Fruit fly (Drosophila melanogaster) whole organism, embryonic: ENCODE data around the gene Esyt2.
A peak's percentile ranks its signal among the peaks of the same experiment; 100 is the strongest.

Experiments used
- Adf1 ChIP-seq: fragments of 200-800 bp; sonication (Bioruptor generic); IDR thresholded peaks from 2 replicates; pipeline ENCODE4 v1.3.6; 2022; ENCODE audit warnings: missing biosample characterization, missing genetic modification characterization
- Atf6 ChIP-seq: fragments of 200-800 bp; sonication (Bioruptor generic); IDR thresholded peaks from 2 replicates; pipeline ENCODE4 v1.3.6; 2022; ENCODE audit warnings: missing biosample characterization, missing genetic modification characterization
- Blimp-1 ChIP-seq: fragments of 200-800 bp; sonication (Bioruptor generic); optimal IDR thresholded peaks from 3 replicates; lab custom pipeline; 2018; ENCODE audit warnings: missing biosample characterization, missing genetic modification characterization, mild to moderate bottlenecking, moderate library complexity, missing genetic modification reagents
- CG10209 ChIP-seq: fragments of 200-800 bp; sonication (Bioruptor generic); optimal IDR thresholded peaks from 3 replicates; lab custom pipeline; 2017; ENCODE audit warnings: missing biosample characterization, mild to moderate bottlenecking, missing genetic modification characterization, missing genetic modification reagents
- CG11247 ChIP-seq: fragments of 200-800 bp; sonication (Bioruptor generic); IDR thresholded peaks from 2 replicates; pipeline ENCODE4 v1.3.6; 2022; ENCODE audit warnings: missing biosample characterization, missing genetic modification characterization
- CG11695 ChIP-seq: fragments of 200-800 bp; sonication (Bioruptor generic); IDR thresholded peaks from 3 replicates; pipeline ENCODE4 v1.3.6; 2022; ENCODE audit warnings: missing biosample characterization, missing genetic modification characterization
- CG12769 ChIP-seq: fragments of 200-800 bp; sonication (Bioruptor generic); optimal IDR thresholded peaks from 2 replicates; lab custom pipeline; 2019; ENCODE audit warnings: missing biosample characterization, mild to moderate bottlenecking, missing genetic modification characterization, moderate library complexity
- CG13424 ChIP-seq: fragments of 200-800 bp; sonication (Bioruptor generic); optimal IDR thresholded peaks from 2 replicates; lab custom pipeline; 2019; ENCODE audit warnings: missing biosample characterization, mild to moderate bottlenecking, missing genetic modification characterization, moderate library complexity
- CG14014 ChIP-seq: fragments of 200-800 bp; sonication (Bioruptor generic); IDR thresholded peaks from 2 replicates; pipeline ENCODE4 v1.3.6; 2022; ENCODE audit warnings: missing biosample characterization, missing genetic modification characterization
- CG17328 ChIP-seq: fragments of 200-800 bp; sonication (Bioruptor generic); IDR thresholded peaks from 2 replicates; pipeline ENCODE4 v1.3.6; 2022; ENCODE audit warnings: missing biosample characterization, missing genetic modification characterization
- CG17361 ChIP-seq: fragments of 200-800 bp; sonication (Bioruptor generic); IDR thresholded peaks from 3 replicates; pipeline ENCODE4 v1.3.6; 2022; ENCODE audit warnings: missing biosample characterization, missing genetic modification characterization
- CG17385 ChIP-seq: fragments of 200-800 bp; sonication (Bioruptor generic); optimal IDR thresholded peaks from 3 replicates; lab custom pipeline; 2018; ENCODE audit warnings: missing biosample characterization, mild to moderate bottlenecking, missing genetic modification characterization
- CG18619 ChIP-seq: fragments of 200-800 bp; sonication (Bioruptor generic); optimal IDR thresholded peaks from 3 replicates; lab custom pipeline; 2017; ENCODE audit warnings: missing biosample characterization, mild to moderate bottlenecking, missing genetic modification characterization
- CG2678 ChIP-seq: fragments of 200-800 bp; sonication (Bioruptor generic); optimal IDR thresholded peaks from 3 replicates; lab custom pipeline; 2019; ENCODE audit warnings: missing biosample characterization, mild to moderate bottlenecking, missing genetic modification characterization, moderate library complexity
- CG2712 ChIP-seq: fragments of 200-800 bp; optimal IDR thresholded peaks from 3 replicates; lab custom pipeline; 2019; ENCODE audit warnings: missing biosample characterization, mild to moderate bottlenecking, missing genetic modification characterization, moderate library complexity
- CG2875 ChIP-seq: fragments of 200-800 bp; sonication (Bioruptor generic); optimal IDR thresholded peaks from 2 replicates; lab custom pipeline; 2017; ENCODE audit warnings: missing biosample characterization, mild to moderate bottlenecking, missing genetic modification characterization, missing genetic modification reagents
- CG31441 ChIP-seq: fragments of 200-800 bp; sonication (Bioruptor generic); IDR thresholded peaks from 2 replicates; pipeline ENCODE4 v1.3.6; 2022; ENCODE audit warnings: missing biosample characterization, missing genetic modification characterization
- CG32532 ChIP-seq: fragments of 200-800 bp; sonication (Bioruptor generic); IDR thresholded peaks from 2 replicates; pipeline ENCODE4 v1.3.6; 2022; ENCODE audit warnings: missing biosample characterization, missing genetic modification characterization
- CG3407 ChIP-seq: fragments of 200-800 bp; sonication (Bioruptor generic); optimal IDR thresholded peaks from 2 replicates; lab custom pipeline; 2018; ENCODE audit warnings: missing biosample characterization, mild to moderate bottlenecking, missing genetic modification characterization
- CG7357 ChIP-seq: fragments of 200-800 bp; sonication (Bioruptor generic); IDR thresholded peaks from 3 replicates; pipeline ENCODE4 v1.3.6; 2022; ENCODE audit warnings: missing biosample characterization, missing genetic modification characterization
- CG8290 ChIP-seq, 3 experiments: fragments of 200-800 bp; sonication (Bioruptor generic); optimal IDR thresholded peaks; 2 replicates each; lab custom pipeline; 2016 to 2019; ENCODE audit warnings: missing biosample characterization in 3 of 3, missing genetic modification characterization in 3 of 3, mild to moderate bottlenecking in 2 of 3, moderate library complexity in 1 of 3
- CG9437 ChIP-seq: fragments of 200-800 bp; sonication (Bioruptor generic); optimal IDR thresholded peaks from 2 replicates; lab custom pipeline; 2018; ENCODE audit warnings: missing biosample characterization, mild to moderate bottlenecking, missing genetic modification characterization
- D ChIP-seq, 2 experiments: fragments of 200-800 bp in 1 of 2; fragments of >200 bp in 1 of 2; sonication (Bioruptor generic) in 1 of 2; optimal IDR thresholded peaks; 2 replicates in 1 of 2; 3 replicates in 1 of 2; lab custom pipeline; 2017; ENCODE audit warnings: mild to moderate bottlenecking in 1 of 2, missing biosample characterization in 1 of 2, missing genetic modification characterization in 1 of 2, missing genetic modification reagents in 1 of 2
- Dip2 ChIP-seq: fragments of 200-800 bp; sonication (Bioruptor generic); IDR thresholded peaks from 2 replicates; pipeline ENCODE4 v1.3.6; 2022; ENCODE audit warnings: missing biosample characterization, missing genetic modification characterization
- Dip3 ChIP-seq: fragments of 200-800 bp; sonication (Bioruptor generic); optimal IDR thresholded peaks from 3 replicates; lab custom pipeline; 2016; ENCODE audit warnings: missing biosample characterization, missing genetic modification characterization
- GATAe ChIP-seq: fragments of 200-800 bp; sonication (Bioruptor generic); conservative IDR thresholded peaks from 2 replicates; pipeline ENCODE4 v1.3.6; 2022; ENCODE audit warnings: missing biosample characterization, missing genetic modification characterization
- Gsc ChIP-seq: fragments of 200-800 bp; sonication (Bioruptor generic); IDR thresholded peaks from 2 replicates; pipeline ENCODE4 v1.3.6; 2022; ENCODE audit warnings: missing biosample characterization, missing genetic modification characterization
- Hr78 ChIP-seq, 2 experiments: fragments of 200-800 bp in 1 of 2; fragments of >200 bp in 1 of 2; sonication (Bioruptor generic) in 1 of 2; optimal IDR thresholded peaks; 2 replicates each; lab custom pipeline; 2017 to 2019; ENCODE audit warnings: missing biosample characterization in 2 of 2, missing genetic modification characterization in 2 of 2, mild to moderate bottlenecking in 1 of 2, moderate library complexity in 1 of 2
- MBD-R2 ChIP-seq: fragments of 200-800 bp; sonication (Bioruptor generic); IDR thresholded peaks from 2 replicates; pipeline ENCODE4 v1.3.6; 2022; ENCODE audit warnings: missing biosample characterization, missing genetic modification characterization
- Opbp ChIP-seq: fragments of 200-800 bp; sonication (Bioruptor generic); IDR thresholded peaks from 3 replicates; pipeline ENCODE4 v1.3.6; 2022; ENCODE audit warnings: missing biosample characterization, missing genetic modification characterization; ENCODE audit not compliant: partially characterized antibody
- Ptx1 ChIP-seq: fragments of 200-800 bp; sonication (Bioruptor generic); IDR thresholded peaks from 2 replicates; pipeline ENCODE4 v1.3.6; 2022; ENCODE audit warnings: missing biosample characterization, missing genetic modification characterization
- Sox102F ChIP-seq: fragments of 200-800 bp; sonication (Bioruptor generic); optimal IDR thresholded peaks from 2 replicates; lab custom pipeline; 2018; ENCODE audit warnings: missing biosample characterization, mild to moderate bottlenecking, missing genetic modification characterization, moderate library complexity
- bbx ChIP-seq: fragments of 200-800 bp; sonication (Bioruptor generic); IDR thresholded peaks from 2 replicates; pipeline ENCODE4 v1.3.6; 2022; ENCODE audit warnings: missing biosample characterization, missing genetic modification characterization; ENCODE audit not compliant: partially characterized antibody
- cwo ChIP-seq: fragments of 200-800 bp; sonication (Bioruptor generic); optimal IDR thresholded peaks from 3 replicates; lab custom pipeline; 2017; ENCODE audit warnings: missing biosample characterization, missing genetic modification characterization, mild to moderate bottlenecking, moderate library complexity, missing genetic modification reagents
- ems ChIP-seq: fragments of 200-800 bp; sonication (Bioruptor generic); optimal IDR thresholded peaks from 3 replicates; lab custom pipeline; 2016; ENCODE audit warnings: missing biosample characterization, missing genetic modification characterization
- grau ChIP-seq: fragments of 200-800 bp; optimal IDR thresholded peaks from 3 replicates; lab custom pipeline; 2019; ENCODE audit warnings: missing biosample characterization, mild to moderate bottlenecking, missing genetic modification characterization, moderate library complexity
- luna ChIP-seq: fragments of 200-800 bp; sonication (Bioruptor generic); optimal IDR thresholded peaks from 2 replicates; lab custom pipeline; 2016; ENCODE audit warnings: missing biosample characterization, missing genetic modification characterization
- nerfin-1 ChIP-seq: fragments of 200-800 bp; sonication (Bioruptor generic); optimal IDR thresholded peaks from 3 replicates; lab custom pipeline; 2019; ENCODE audit warnings: missing biosample characterization, mild to moderate bottlenecking, missing genetic modification characterization, moderate library complexity
- prd ChIP-seq, 3 experiments: fragments of >200 bp in 2 of 3; fragments of 200-800 bp in 1 of 3; sonication (Bioruptor generic) in 1 of 3; optimal IDR thresholded peaks in 2 of 3; IDR thresholded peaks in 1 of 3; 2 replicates in 2 of 3; 3 replicates in 1 of 3; pipeline versions ENCODE4 v1.3.6 to Lab custom; 2017 to 2022; ENCODE audit warnings: missing biosample characterization in 1 of 3, missing genetic modification characterization in 1 of 3
- sd ChIP-seq: fragments of 200-800 bp; sonication (Bioruptor generic); optimal IDR thresholded peaks from 3 replicates; lab custom pipeline; 2018; ENCODE audit warnings: missing biosample characterization, mild to moderate bottlenecking, missing genetic modification characterization, moderate library complexity
- sens ChIP-seq: fragments of 200-800 bp; sonication (Bioruptor generic); peaks from one replicate; lab custom pipeline; 2016; ENCODE audit warnings: missing biosample characterization, missing genetic modification characterization
- stc ChIP-seq: fragments of 200-800 bp; sonication (Bioruptor generic); IDR thresholded peaks from 2 replicates; pipeline ENCODE4 v1.3.6; 2022; ENCODE audit warnings: missing biosample characterization, missing genetic modification characterization
- twi ChIP-seq: fragments of 200-800 bp; optimal IDR thresholded peaks from 2 replicates; lab custom pipeline; 2019; ENCODE audit warnings: missing biosample characterization, mild to moderate bottlenecking, missing genetic modification characterization, moderate library complexity
- usp ChIP-seq: fragments of >200 bp; optimal IDR thresholded peaks from 2 replicates; lab custom pipeline; 2017; ENCODE audit warnings: missing biosample characterization, missing genetic modification characterization
- zen ChIP-seq: fragments of 200-800 bp; sonication (Bioruptor generic); optimal IDR thresholded peaks from 3 replicates; lab custom pipeline; 2018; ENCODE audit warnings: missing biosample characterization, mild to moderate bottlenecking, missing genetic modification characterization, moderate library complexity

Gene Esyt2

DNA sequence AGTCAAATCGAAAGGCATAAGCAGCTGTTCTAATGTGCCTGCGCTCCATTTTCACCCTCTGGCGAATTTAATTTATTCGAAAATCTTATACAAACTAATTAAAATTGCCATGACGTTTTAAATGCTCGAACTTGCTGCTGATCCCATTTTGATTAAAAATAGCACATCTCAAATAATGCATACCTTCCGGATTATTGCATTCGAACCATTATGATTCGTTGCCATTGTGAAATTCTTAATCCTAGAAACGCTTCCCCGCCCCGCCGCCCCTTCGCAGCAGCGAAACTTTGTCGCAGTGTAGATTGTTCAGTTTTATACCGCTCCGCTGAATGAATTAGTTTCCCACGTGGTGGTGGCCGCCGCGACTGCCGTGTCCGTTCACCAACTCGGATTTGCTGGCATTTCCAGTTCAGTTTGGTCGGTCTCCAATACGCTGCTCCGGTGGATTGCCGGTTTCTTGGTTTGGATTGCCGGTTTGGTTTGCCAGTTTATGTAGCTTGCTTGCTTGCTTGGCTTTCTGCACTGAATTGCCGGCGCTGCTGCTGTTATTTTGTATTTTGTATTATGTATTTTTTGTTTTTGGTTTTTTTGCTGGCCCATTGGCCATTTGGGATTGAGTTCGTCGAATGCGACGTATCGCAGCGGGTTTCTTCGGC lies 54.2 kb downstream of the Esyt2 start (continued):
- TF ChIP-seq MBD-R2 (GFP tag; lab: Robert Waterston, UW) (no peak), CG17361 (GFP tag; lab: Robert Waterston, UW) (peak; percentile 71), Adf1 (no peak), CG31441 (peak; percentile 26; the same call in 1 of the 2 replicates), CG17385 (GFP tag; lab: Kevin White, UChicago) (no peak), Sox102F (GFP tag; lab: Kevin White, UChicago) (peak; percentile 56), CG11695 (GFP tag; lab: Robert Waterston, UW) (peak; percentile 43; the same call in 1 of the 3 replicates), CG2875 (GFP tag; lab: Kevin White, UChicago) (no peak), CG9437 (GFP tag; lab: Kevin White, UChicago) (peak; percentile 45), bbx (GFP tag; lab: Robert Waterston, UW) (no peak), CG18619 (GFP tag; lab: Kevin White, UChicago) (peak; percentile 7), CG2678 (peak; percentile 17), Ptx1 (GFP tag; lab: Robert Waterston, UW) (peak; percentile 52), Atf6 (GFP tag; lab: Robert Waterston, UW) (no peak), sens (GFP tag; lab: Kevin White, UChicago) (peak; percentile 80), prd (optimal IDR thresholded peaks at IDR 0.05; lab: Kevin White, UChicago) (no peak), prd (GFP tag; IDR thresholded peaks at IDR 0.05; lab: Robert Waterston, UW) (peak; percentile 46; the same call in 2 of the 3 replicates), CG8290 (GFP tag; optimal IDR thresholded peaks at IDR 0.05; lab: Kevin White, UChicago) (no peak), CG8290 (tag; optimal IDR thresholded peaks at IDR 0.05; lab: Kevin White, UChicago) (no peak), CG7357 (GFP tag; lab: Robert Waterston, UW) (0 out of 3 replicates have a peak, but pooled peaks have one; percentile 35), stc (no peak), GATAe (GFP tag; lab: Robert Waterston, UW) (no peak), CG13424 (tag; lab: Kevin White, UChicago) (peak; percentile 19), CG10209 (GFP tag; lab: Kevin White, UChicago) (peak; percentile 2), CG32532 (GFP tag; lab: Robert Waterston, UW) (peak; percentile 32; the same call in 1 of the 2 replicates), Opbp (no peak), CG2712 (tag; lab: Kevin White, UChicago) (peak; percentile 36), Blimp-1 (GFP tag; lab: Kevin White, UChicago) (peak; percentile 24), Hr78 (GFP tag; optimal IDR thresholded peaks at IDR 0.05; lab: Kevin White, UChicago) (no peak), usp (no peak), CG12769 (tag; lab: Kevin White, UChicago) (no peak), D (optimal IDR thresholded peaks at IDR 0.05; lab: Kevin White, UChicago) (no peak), D (GFP tag; optimal IDR thresholded peaks at IDR 0.05; lab: Kevin White, UChicago) (peak; percentile 40), grau (tag; lab: Kevin White, UChicago) (peak; percentile 2)

dm6 chr3R:24601069-24601468 lies 56.5 kb downstream of the Esyt2 start:
- 0 out of 2 replicates have a peak, but pooled peaks have one; percentile 24 for TF ChIP-seq CG14014
- TF ChIP-seq zen, result no peak
- TF ChIP-seq, all 482 proteins: peak for 1

DNA sequence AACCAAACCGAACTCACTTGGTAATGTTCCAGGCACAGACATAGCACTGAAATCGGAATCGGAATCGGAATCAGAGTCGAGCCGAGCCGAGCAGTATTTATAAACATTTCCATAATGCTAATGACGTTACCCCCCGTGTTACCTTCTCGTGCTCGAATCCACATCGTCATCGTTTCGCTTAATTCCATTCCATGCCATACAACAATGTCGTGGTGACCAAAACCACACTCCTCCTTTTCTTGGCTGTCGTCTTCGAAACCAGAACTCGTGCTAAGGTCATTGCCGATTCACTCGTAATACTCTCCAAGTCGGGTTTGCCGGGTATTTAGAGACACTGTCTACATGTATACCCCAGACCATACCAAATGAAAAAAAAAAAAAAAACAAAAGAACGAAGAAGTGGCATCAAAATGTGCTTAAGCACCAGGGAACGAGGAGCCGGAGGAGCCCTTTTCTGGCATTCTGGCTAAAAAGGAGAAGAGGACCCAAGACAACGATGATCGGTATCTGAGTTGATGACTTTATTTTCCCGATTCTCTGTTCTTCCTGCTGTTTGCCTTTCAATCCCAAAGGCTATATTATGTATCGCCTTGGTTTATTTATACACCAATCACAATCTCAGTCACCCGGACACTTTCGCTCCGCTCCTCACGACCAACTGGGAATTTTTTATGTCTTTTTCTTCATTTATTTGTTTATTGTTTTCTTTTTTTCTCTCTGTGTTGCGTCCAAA lies 59.0 kb downstream of the Esyt2 start:
- TF ChIP-seq Dip3 (GFP tag; lab: Kevin White, UChicago) (no peak), Gsc (no peak), twi (tag; lab: Kevin White, UChicago) (no peak), CG17328 (GFP tag; lab: Robert Waterston, UW) (no peak), cwo (GFP tag; lab: Kevin White, UChicago) (peak; percentile 5), CG3407 (GFP tag; lab: Kevin White, UChicago) (no peak), nerfin-1 (tag; lab: Kevin White, UChicago) (no peak), sd (tag; lab: Kevin White, UChicago) (peak; percentile 37), CG2712 (tag; lab: Kevin White, UChicago) (peak; percentile 11), luna (GFP tag; lab: Kevin White, UChicago) (no peak), CG11247 (GFP tag; lab: Robert Waterston, UW) (no peak), ems (GFP tag; lab: Kevin White, UChicago) (no peak), Dip2 (no peak), CG17361 (GFP tag; lab: Robert Waterston, UW) (no peak)
